Worm (Caenorhabditis elegans): ENCODE data around the gene F25H9.7.

F25H9.7 gene

DNA sequence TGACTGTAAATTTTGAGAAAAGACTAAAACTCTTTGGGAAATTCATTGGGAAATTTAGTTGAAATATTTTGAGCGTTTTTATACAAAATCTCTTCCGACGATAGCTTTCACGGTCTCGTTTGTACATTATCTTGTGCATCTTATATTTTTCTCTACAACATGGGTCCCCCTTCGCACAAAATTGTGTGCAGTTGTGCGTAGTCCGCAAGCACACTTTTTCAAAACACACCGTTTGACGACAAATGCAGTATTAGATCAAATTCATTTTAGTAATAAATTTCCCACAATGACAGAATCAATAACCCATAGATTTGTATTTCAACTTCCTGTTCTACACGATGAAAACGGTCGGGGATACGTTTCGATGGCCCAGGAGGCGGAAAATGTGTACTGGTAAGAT, 10.3 kb upstream of the F25H9.7 start, which contains the start of gene F25H9.2:
Gene F25H9.2, plus strand, starts transcription at position 226 of the 400 bp plus-strand sequence.
- TF ChIP-seq unc-55 (GFP tag; optimal IDR thresholded peaks at IDR 0.05): peak; percentile 22
- TF ChIP-seq hlh-30 (tag; optimal IDR thresholded peaks at IDR 0.05; ENCODE audit: insufficient read depth): no peak

DNA sequence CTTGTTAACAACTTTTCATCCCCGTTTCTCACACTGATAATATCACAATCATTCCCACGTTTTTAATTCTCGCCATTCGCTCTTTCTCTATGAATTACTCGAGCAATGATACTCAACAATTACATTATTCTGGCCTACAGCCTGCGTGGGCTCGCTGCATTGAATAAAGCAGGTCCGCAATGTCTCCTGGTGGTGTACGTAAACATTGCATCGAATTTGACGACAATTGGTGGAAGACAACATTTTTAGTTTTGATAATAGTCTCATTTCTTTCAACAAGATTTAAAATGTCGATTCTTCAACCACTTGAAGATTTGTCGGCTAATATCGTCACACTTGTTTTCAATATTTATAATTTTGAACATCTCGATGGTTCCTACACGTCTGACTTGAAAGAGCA, 8.9 kb upstream of the F25H9.7 start, which contains the start of gene bath-39:
Gene bath-39, plus strand, starts transcription at position 137 of the 400 bp plus-strand sequence.
- TF ChIP-seq ceh-31 (tag; optimal IDR thresholded peaks at IDR 0.05): peak; percentile 22
- TF ChIP-seq pqm-1 (tag; optimal IDR thresholded peaks at IDR 0.05): no peak
- TF ChIP-seq ets-4 (tag; optimal IDR thresholded peaks at IDR 0.05): no peak
- peak; percentile 75 for TF ChIP-seq unc-42 (tag; optimal IDR thresholded peaks at IDR 0.05)
- TF ChIP-seq unc-55 (GFP tag; optimal IDR thresholded peaks at IDR 0.05): no peak
- TF ChIP-seq ceh-2 (tag; optimal IDR thresholded peaks at IDR 0.05): no peak
- no peak for TF ChIP-seq sox-4 (tag; optimal IDR thresholded peaks at IDR 0.05)
- no peak for TF ChIP-seq unc-86 (tag; optimal IDR thresholded peaks at IDR 0.05)

- TF ChIP-seq dve-1 (tag; optimal IDR thresholded peaks at IDR 0.05) (peak; percentile 22), gmeb-2 (tag; optimal IDR thresholded peaks at IDR 0.05) (no peak), ceh-45 (GFP tag; IDR thresholded peaks at IDR 0.05) (no peak), tbx-2 (tag; optimal IDR thresholded peaks at IDR 0.05) (no peak), ets-4 (tag; optimal IDR thresholded peaks at IDR 0.05) (peak; percentile 50), ztf-16 (tag; optimal IDR thresholded peaks at IDR 0.05) (no peak), pros-1 (tag; optimal IDR thresholded peaks at IDR 0.05) (no peak), pqm-1 (tag; optimal IDR thresholded peaks at IDR 0.05) (peak; percentile 75), ama-1 (optimal IDR thresholded peaks at IDR 0.05) (no peak), elt-2 (tag; optimal IDR thresholded peaks at IDR 0.05) (peak; percentile 63), ceh-9 (tag; optimal IDR thresholded peaks at IDR 0.05) (no peak), sdc-2 (tag; optimal IDR thresholded peaks at IDR 0.05) (no peak), fkh-10 (GFP tag; optimal IDR thresholded peaks at IDR 0.05) (no peak), ceh-48 (tag; optimal IDR thresholded peaks at IDR 0.05) (no peak), unc-55 (GFP tag; optimal IDR thresholded peaks at IDR 0.05) (no peak), C08G9.2 (tag; optimal IDR thresholded peaks at IDR 0.05) (no peak), elt-4 (tag; optimal IDR thresholded peaks at IDR 0.05) (no peak), hlh-15 (tag; optimal IDR thresholded peaks at IDR 0.05) (no peak), sox-2 (GFP tag; IDR thresholded peaks at IDR 0.05) (no peak), hlh-30 (tag; optimal IDR thresholded peaks at IDR 0.05; ENCODE audit: insufficient read depth) (peak; percentile 87), pat-9 (tag; optimal IDR thresholded peaks at IDR 0.05) (no peak), ceh-30 (tag; optimal IDR thresholded peaks at IDR 0.05) (no peak)
These were observed 5.2 kb upstream of the F25H9.7 start, which contains the start of gene frm-10 for ce11 chrV:13462974-13463373. Gene frm-10 (plus strand): TSS chrV:13463207.

ce11 chrV:13464123-13464522, 4.1 kb upstream of the F25H9.7 start:
- TF ChIP-seq npax-4 (tag; optimal IDR thresholded peaks at IDR 0.05) (no peak), C38D4.7 (GFP tag; optimal IDR thresholded peaks at IDR 0.05) (no peak), gmeb-2 (tag; optimal IDR thresholded peaks at IDR 0.05) (no peak), sox-2 (GFP tag; IDR thresholded peaks at IDR 0.05) (no peak), unc-86 (tag; optimal IDR thresholded peaks at IDR 0.05) (no peak), sdc-2 (tag; optimal IDR thresholded peaks at IDR 0.05) (no peak), K02D7.2 (tag; optimal IDR thresholded peaks at IDR 0.05) (no peak), ceh-30 (tag; optimal IDR thresholded peaks at IDR 0.05) (no peak), lim-6 (tag; optimal IDR thresholded peaks at IDR 0.05) (no peak), fkh-10 (GFP tag; optimal IDR thresholded peaks at IDR 0.05) (no peak), tbx-7 (tag; optimal IDR thresholded peaks at IDR 0.05) (no peak), unc-42 (tag; optimal IDR thresholded peaks at IDR 0.05) (no peak), pax-1 (tag; optimal IDR thresholded peaks at IDR 0.05) (no peak), hlh-15 (tag; optimal IDR thresholded peaks at IDR 0.05) (no peak)

ce11 chrV:13472062-13472461, 3.9 kb downstream of the F25H9.7 start:
- no peak for TF ChIP-seq ztf-16 (tag; optimal IDR thresholded peaks at IDR 0.05)
- no peak for TF ChIP-seq rnt-1 (tag; optimal IDR thresholded peaks at IDR 0.05)
- TF ChIP-seq unc-86 (tag; optimal IDR thresholded peaks at IDR 0.05): no peak

Data from whole organism, late embryonic.